Fruit fly (Drosophila melanogaster) whole organism, embryonic: ENCODE measurements around the gene CG15534.

Experiments
- Ada2b ChIP-seq: fragments of 200-800 bp; sonication (Bioruptor generic); IDR thresholded peaks from 2 replicates; pipeline ENCODE4 v1.3.6; 2022; ENCODE audit warnings: missing biosample characterization, missing genetic modification characterization
- CG11695 ChIP-seq: fragments of 200-800 bp; sonication (Bioruptor generic); IDR thresholded peaks from 3 replicates; pipeline ENCODE4 v1.3.6; 2022; ENCODE audit warnings: missing biosample characterization, missing genetic modification characterization
- CG12236 ChIP-seq: fragments of 200-800 bp; sonication (Bioruptor generic); optimal IDR thresholded peaks from 2 replicates; lab custom pipeline; 2016; ENCODE audit warnings: missing biosample characterization, missing genetic modification characterization
- CG12659 ChIP-seq: fragments of 200-800 bp; sonication (Bioruptor generic); optimal IDR thresholded peaks from 3 replicates; lab custom pipeline; 2017; ENCODE audit warnings: mild to moderate bottlenecking, missing biosample characterization, missing genetic modification reagents, missing genetic modification characterization
- CG13287 ChIP-seq: fragments of 200-800 bp; sonication (Bioruptor generic); IDR thresholded peaks from 2 replicates; pipeline ENCODE4 v1.3.6; 2022; ENCODE audit warnings: missing biosample characterization, missing genetic modification characterization; ENCODE audit not compliant: partially characterized antibody
- CG13424 ChIP-seq: fragments of 200-800 bp; sonication (Bioruptor generic); optimal IDR thresholded peaks from 2 replicates; lab custom pipeline; 2019; ENCODE audit warnings: missing biosample characterization, mild to moderate bottlenecking, missing genetic modification characterization, moderate library complexity
- CG13775 ChIP-seq: fragments of 200-800 bp; sonication (Bioruptor generic); optimal IDR thresholded peaks from 3 replicates; lab custom pipeline; 2017; ENCODE audit warnings: missing biosample characterization, mild to moderate bottlenecking, missing genetic modification characterization
- CG14710 ChIP-seq: fragments of 200-800 bp; sonication (Bioruptor generic); optimal IDR thresholded peaks from 3 replicates; lab custom pipeline; 2019; ENCODE audit warnings: missing biosample characterization, mild to moderate bottlenecking, missing genetic modification characterization, moderate library complexity
- CG15269 ChIP-seq: fragments of 200-800 bp; sonication (Bioruptor generic); optimal IDR thresholded peaks from 2 replicates; lab custom pipeline; 2018; ENCODE audit warnings: missing biosample characterization, mild to moderate bottlenecking, missing genetic modification characterization, moderate library complexity
- CG1603 ChIP-seq: fragments of 200-800 bp; sonication (Bioruptor generic); optimal IDR thresholded peaks from 2 replicates; lab custom pipeline; 2019; ENCODE audit warnings: missing biosample characterization, mild to moderate bottlenecking, missing genetic modification characterization, moderate library complexity
- CG17612 ChIP-seq: fragments of 200-800 bp; sonication (Bioruptor generic); IDR thresholded peaks from 2 replicates; pipeline ENCODE4 v1.3.6; 2022; ENCODE audit warnings: missing biosample characterization, missing genetic modification characterization
- CG18011 ChIP-seq: fragments of 200-800 bp; sonication (Bioruptor generic); optimal IDR thresholded peaks from 2 replicates; lab custom pipeline; 2017; ENCODE audit warnings: missing biosample characterization, missing genetic modification characterization, mild to moderate bottlenecking, moderate library complexity, missing genotype
- CG2116 ChIP-seq: fragments of 200-800 bp; sonication (Bioruptor generic); optimal IDR thresholded peaks from 3 replicates; lab custom pipeline; 2018; ENCODE audit warnings: missing biosample characterization, mild to moderate bottlenecking, missing genetic modification characterization
- CG2199 ChIP-seq: fragments of 200-800 bp; sonication (Bioruptor generic); IDR thresholded peaks from 3 replicates; pipeline ENCODE4 v1.3.6; 2022; ENCODE audit warnings: missing biosample characterization, missing genetic modification characterization
- CG3065 ChIP-seq: fragments of 200-800 bp; sonication (Bioruptor generic); optimal IDR thresholded peaks from 2 replicates; lab custom pipeline; 2016; ENCODE audit warnings: missing biosample characterization, missing genetic modification characterization
- CG4707 ChIP-seq: fragments of 200-800 bp; sonication (Bioruptor generic); optimal IDR thresholded peaks from 2 replicates; lab custom pipeline; 2018; ENCODE audit warnings: missing biosample characterization, mild to moderate bottlenecking, missing genetic modification characterization, moderate library complexity
- CG6683 ChIP-seq: fragments of 200-800 bp; sonication (Bioruptor generic); optimal IDR thresholded peaks from 2 replicates; lab custom pipeline; 2017; ENCODE audit warnings: missing biosample characterization, mild to moderate bottlenecking, missing genetic modification characterization, missing genetic modification reagents
- CG8388 ChIP-seq: fragments of 200-800 bp; sonication (Bioruptor generic); optimal IDR thresholded peaks from 2 replicates; lab custom pipeline; 2019; ENCODE audit warnings: missing biosample characterization, mild to moderate bottlenecking, missing genetic modification characterization, moderate library complexity
- Dip2 ChIP-seq: fragments of 200-800 bp; sonication (Bioruptor generic); IDR thresholded peaks from 2 replicates; pipeline ENCODE4 v1.3.6; 2022; ENCODE audit warnings: missing biosample characterization, missing genetic modification characterization
- Fer1 ChIP-seq: fragments of 200-800 bp; sonication (Bioruptor generic); optimal IDR thresholded peaks from 2 replicates; lab custom pipeline; 2017; ENCODE audit warnings: missing biosample characterization, mild to moderate bottlenecking, missing genetic modification characterization
- GATAe ChIP-seq: fragments of 200-800 bp; sonication (Bioruptor generic); conservative IDR thresholded peaks from 2 replicates; pipeline ENCODE4 v1.3.6; 2022; ENCODE audit warnings: missing biosample characterization, missing genetic modification characterization
- Hsf ChIP-seq: fragments of 200-800 bp; sonication (Bioruptor generic); optimal IDR thresholded peaks from 3 replicates; lab custom pipeline; 2016; ENCODE audit warnings: missing biosample characterization, missing genetic modification characterization
- Med ChIP-seq: fragments of 200-800 bp; sonication (Bioruptor generic); peaks from one replicate; lab custom pipeline; 2016; ENCODE audit warnings: missing biosample characterization, missing genetic modification characterization, mild to moderate bottlenecking, inconsistent platforms, moderate library complexity
- Meics ChIP-seq: fragments of 200-800 bp; sonication (Bioruptor generic); optimal IDR thresholded peaks from 2 replicates; lab custom pipeline; 2017; ENCODE audit warnings: missing biosample characterization, mild to moderate bottlenecking, missing genetic modification characterization
- NFAT ChIP-seq: fragments of 200-800 bp; sonication (Bioruptor generic); IDR thresholded peaks from 2 replicates; pipeline ENCODE4 v1.3.6; 2022; ENCODE audit warnings: missing biosample characterization, missing genetic modification characterization
- Oaz ChIP-seq: fragments of 200-800 bp; sonication (Bioruptor generic); IDR thresholded peaks from 2 replicates; pipeline ENCODE4 v1.3.6; 2022; ENCODE audit warnings: missing biosample characterization, missing genetic modification characterization
- Spps ChIP-seq: fragments of 200-800 bp; sonication (Bioruptor generic); optimal IDR thresholded peaks from 2 replicates; lab custom pipeline; 2018; ENCODE audit warnings: missing biosample characterization, mild to moderate bottlenecking, missing genetic modification characterization
- Stat92E ChIP-seq, 3 experiments: fragments of >200 bp in 2 of 3; fragments of 200-800 bp in 1 of 3; sonication (Bioruptor generic) in 1 of 3; optimal IDR thresholded peaks; 2 replicates each; lab custom pipeline; 2017 to 2019; ENCODE audit warnings: missing biosample characterization in 3 of 3, missing genetic modification characterization in 3 of 3, mild to moderate bottlenecking in 1 of 3, moderate library complexity in 1 of 3
- ab ChIP-seq: fragments of 200-800 bp; sonication (Bioruptor generic); optimal IDR thresholded peaks from 2 replicates; lab custom pipeline; 2016; ENCODE audit warnings: missing biosample characterization, missing genetic modification characterization
- crp ChIP-seq, 2 experiments: fragments of 200-800 bp; sonication (Bioruptor generic); optimal IDR thresholded peaks; 2 replicates in 1 of 2; 3 replicates in 1 of 2; lab custom pipeline; 2017; ENCODE audit warnings: missing biosample characterization in 2 of 2, missing genetic modification characterization in 2 of 2, mild to moderate bottlenecking in 1 of 2, moderate library complexity in 1 of 2
- dmrt99B ChIP-seq: fragments of 200-800 bp; sonication (Bioruptor generic); optimal IDR thresholded peaks from 2 replicates; lab custom pipeline; 2018; ENCODE audit warnings: missing biosample characterization, mild to moderate bottlenecking, missing genetic modification characterization, moderate library complexity
- ftz-f1 ChIP-seq: fragments of 200-800 bp; sonication (Bioruptor generic); optimal IDR thresholded peaks from 2 replicates; lab custom pipeline; 2016; ENCODE audit warnings: missing biosample characterization, missing genetic modification characterization
- gcm ChIP-seq: fragments of 200-800 bp; sonication (Bioruptor generic); optimal IDR thresholded peaks from 2 replicates; lab custom pipeline; 2019; ENCODE audit warnings: missing biosample characterization, mild to moderate bottlenecking, missing genetic modification characterization, moderate library complexity
- gsb-n ChIP-seq: fragments of 200-800 bp; sonication (Bioruptor generic); optimal IDR thresholded peaks from 3 replicates; lab custom pipeline; 2018; ENCODE audit warnings: missing biosample characterization, mild to moderate bottlenecking, missing genetic modification characterization
- her ChIP-seq: fragments of 200-800 bp; sonication (Bioruptor generic); optimal IDR thresholded peaks from 2 replicates; lab custom pipeline; 2016; ENCODE audit warnings: missing biosample characterization, missing genetic modification characterization
- kah ChIP-seq: fragments of 200-800 bp; sonication (Bioruptor generic); optimal IDR thresholded peaks from 2 replicates; lab custom pipeline; 2018; ENCODE audit warnings: missing biosample characterization, mild to moderate bottlenecking, missing genetic modification characterization
- ken ChIP-seq: fragments of 200-800 bp; sonication (Bioruptor generic); IDR thresholded peaks from 3 replicates; pipeline ENCODE4 v1.3.6; 2022; ENCODE audit warnings: missing biosample characterization, missing genetic modification characterization
- kni ChIP-seq: fragments of 200-800 bp; sonication (Bioruptor generic); optimal IDR thresholded peaks from 3 replicates; lab custom pipeline; 2017; ENCODE audit warnings: mild to moderate bottlenecking, missing biosample characterization, missing genetic modification reagents, missing genetic modification characterization
- lbe ChIP-seq: fragments of 200-800 bp; sonication (Bioruptor generic); optimal IDR thresholded peaks from 2 replicates; lab custom pipeline; 2016; ENCODE audit warnings: missing biosample characterization, mild to moderate bottlenecking, missing genetic modification characterization
- lov ChIP-seq, 2 experiments: fragments of 200-800 bp in 1 of 2; fragments of >200 bp in 1 of 2; sonication (Bioruptor generic) in 1 of 2; IDR thresholded peaks in 1 of 2; optimal IDR thresholded peaks in 1 of 2; 2 replicates in 1 of 2; 3 replicates in 1 of 2; pipeline versions ENCODE4 v1.3.6 to Lab custom; 2017 to 2022; ENCODE audit warnings: missing biosample characterization in 1 of 2, missing genetic modification characterization in 1 of 2
- maf-S ChIP-seq: fragments of 200-800 bp; sonication (Bioruptor generic); optimal IDR thresholded peaks from 2 replicates; lab custom pipeline; 2016; ENCODE audit warnings: missing biosample characterization, missing genetic modification characterization
- pita ChIP-seq: fragments of 200-800 bp; sonication (Bioruptor generic); optimal IDR thresholded peaks from 2 replicates; lab custom pipeline; 2017; ENCODE audit warnings: missing biosample characterization, mild to moderate bottlenecking, missing genetic modification characterization
- pros ChIP-seq: fragments of 200-800 bp; sonication (Bioruptor generic); optimal IDR thresholded peaks from 3 replicates; lab custom pipeline; 2019; ENCODE audit warnings: missing biosample characterization, mild to moderate bottlenecking, missing genetic modification characterization, moderate library complexity
- row ChIP-seq: fragments of 200-800 bp; sonication (Bioruptor generic); IDR thresholded peaks from 3 replicates; pipeline ENCODE4 v1.3.6; 2022; ENCODE audit warnings: missing biosample characterization, missing genetic modification characterization
- tgo ChIP-seq: fragments of 200-800 bp; sonication (Bioruptor generic); IDR thresholded peaks from 3 replicates; pipeline ENCODE4 v1.3.6; 2022; ENCODE audit warnings: missing biosample characterization, missing genetic modification characterization
- unc-4 ChIP-seq: fragments of 200-800 bp; sonication (Bioruptor generic); IDR thresholded peaks from 2 replicates; pipeline ENCODE4 v1.3.6; 2022; ENCODE audit warnings: missing biosample characterization, missing genetic modification characterization; ENCODE audit not compliant: partially characterized antibody

The CG15534 gene

dm6 chr3R:30461608-30462243 lies 29.9 kb downstream of the CG15534 start (continued):
- TF ChIP-seq tgo (GFP tag; lab: Robert Waterston, UW) (peak; percentile 24; the same call in 1 of the 3 replicates), unc-4 (GFP tag; lab: Robert Waterston, UW) (no peak), CG13424 (tag; lab: Kevin White, UChicago) (peak; percentile 41), Spps (tag; lab: Kevin White, UChicago) (peak; percentile 9), Oaz (0 out of 2 replicates have a peak, but pooled peaks have one; percentile 8), Fer1 (peak; percentile 35), CG1603 (tag; lab: Kevin White, UChicago) (peak; percentile 39), CG13775 (no peak), CG8388 (GFP tag; lab: Kevin White, UChicago) (peak; percentile 17), CG15269 (peak; percentile 56), Meics (GFP tag; lab: Kevin White, UChicago) (peak; percentile 33), CG2116 (GFP tag; lab: Kevin White, UChicago) (no peak), row (peak; percentile 58), CG12659 (peak; percentile 19), pros (GFP tag; lab: Kevin White, UChicago) (peak; percentile 63), pita (GFP tag; lab: Kevin White, UChicago) (no peak), dmrt99B (tag; lab: Kevin White, UChicago) (peak; percentile 68), gcm (GFP tag; lab: Kevin White, UChicago) (peak; percentile 15), CG4707 (no peak), Med (GFP tag; lab: Kevin White, UChicago) (peak; percentile 54), CG14710 (no peak), lov (optimal IDR thresholded peaks at IDR 0.05; lab: Kevin White, UChicago) (no peak), lov (GFP tag; IDR thresholded peaks at IDR 0.05; lab: Robert Waterston, UW) (no peak)

dm6 chr3R:30464244-30464643 lies 32.4 kb downstream of the CG15534 start:
- peak; percentile 91 for TF ChIP-seq CG18011 (GFP tag; lab: Kevin White, UChicago)
- TF ChIP-seq CG6683, result no peak
- no peak for TF ChIP-seq CG12236 (GFP tag; lab: Kevin White, UChicago)

- TF ChIP-seq kah (GFP tag; lab: Kevin White, UChicago), result no peak
- TF ChIP-seq Ada2b, result no peak
- TF ChIP-seq CG2199 (GFP tag; lab: Robert Waterston, UW), result 0 out of 3 replicates have a peak, but pooled peaks have one; percentile 28
- TF ChIP-seq CG13287, result peak; percentile 45
- TF ChIP-seq crp (GFP tag; optimal IDR thresholded peaks at IDR 0.05; lab: Kevin White, UChicago), result peak; percentile 20 to 84
- TF ChIP-seq GATAe (GFP tag; lab: Robert Waterston, UW), result no peak
- TF ChIP-seq her (GFP tag; lab: Kevin White, UChicago), result no peak
- peak; percentile 78 for TF ChIP-seq gsb-n
- no peak for TF ChIP-seq CG17612 (GFP tag; lab: Robert Waterston, UW)
- TF ChIP-seq CG11695 (GFP tag; lab: Robert Waterston, UW), result 0 out of 3 replicates have a peak, but pooled peaks have one; percentile 21
- no peak for TF ChIP-seq NFAT (GFP tag; lab: Robert Waterston, UW)
- no peak for TF ChIP-seq maf-S
- TF ChIP-seq lbe, result peak; percentile 47
- TF ChIP-seq Hsf (GFP tag; lab: Kevin White, UChicago), result no peak
- TF ChIP-seq kni (GFP tag; lab: Kevin White, UChicago), result peak; percentile 3
- no peak for TF ChIP-seq ab (GFP tag; lab: Kevin White, UChicago)
- no peak for TF ChIP-seq ken (GFP tag; lab: Robert Waterston, UW)
- no peak for TF ChIP-seq CG3065 (GFP tag; lab: Kevin White, UChicago)
- no peak for TF ChIP-seq ftz-f1
- TF ChIP-seq Stat92E (GFP tag; optimal IDR thresholded peaks at IDR 0.05; lab: Kevin White, UChicago), result peak in 1 of 3 experiments; percentile 56
- TF ChIP-seq Dip2 (GFP tag; lab: Robert Waterston, UW), result no peak
Observed at dm6 chr3R:30465775-30466494, 34.1 kb downstream of the CG15534 start, which contains the start of gene PH4alphaEFB. Gene PH4alphaEFB, plus strand, starts transcription at chr3R:30466050.
